Fruit fly (Drosophila melanogaster) whole organism, embryonic: ENCODE data around the gene Argl.
A peak's percentile ranks its signal among the peaks of the same experiment; 100 is the strongest.

Source experiments
- Abd-B ChIP-seq: fragments of 200-800 bp; sonication (Bioruptor generic); optimal IDR thresholded peaks from 2 replicates; lab custom pipeline; 2018; ENCODE audit warnings: missing biosample characterization, mild to moderate bottlenecking, missing genetic modification characterization, moderate library complexity
- Bdp1 ChIP-seq: fragments of 200-800 bp; sonication (Bioruptor generic); optimal IDR thresholded peaks from 3 replicates; lab custom pipeline; 2016; ENCODE audit warnings: missing biosample characterization, missing genetic modification characterization
- CG10147 ChIP-seq: fragments of 200-800 bp; sonication (Bioruptor generic); optimal IDR thresholded peaks from 2 replicates; lab custom pipeline; 2019; ENCODE audit warnings: missing biosample characterization, mild to moderate bottlenecking, missing genetic modification characterization, moderate library complexity
- CG10267 ChIP-seq: fragments of 200-800 bp; sonication (Bioruptor generic); optimal IDR thresholded peaks from 2 replicates; lab custom pipeline; 2018; ENCODE audit warnings: missing biosample characterization, mild to moderate bottlenecking, missing genetic modification characterization, moderate library complexity
- CG10543 ChIP-seq: fragments of 200-800 bp; sonication (Bioruptor generic); optimal IDR thresholded peaks from 3 replicates; lab custom pipeline; 2017; ENCODE audit warnings: missing biosample characterization, mild to moderate bottlenecking, missing genetic modification characterization, moderate library complexity
- CG17186 ChIP-seq: fragments of 200-800 bp; sonication (Bioruptor generic); optimal IDR thresholded peaks from 3 replicates; lab custom pipeline; 2017; ENCODE audit warnings: missing biosample characterization, missing genetic modification reagents, missing genetic modification characterization
- CG18011 ChIP-seq: fragments of 200-800 bp; sonication (Bioruptor generic); optimal IDR thresholded peaks from 2 replicates; lab custom pipeline; 2017; ENCODE audit warnings: missing biosample characterization, missing genetic modification characterization, mild to moderate bottlenecking, moderate library complexity, missing genotype
- CG2116 ChIP-seq: fragments of 200-800 bp; sonication (Bioruptor generic); optimal IDR thresholded peaks from 3 replicates; lab custom pipeline; 2018; ENCODE audit warnings: missing biosample characterization, mild to moderate bottlenecking, missing genetic modification characterization
- CG2678 ChIP-seq: fragments of 200-800 bp; sonication (Bioruptor generic); optimal IDR thresholded peaks from 3 replicates; lab custom pipeline; 2019; ENCODE audit warnings: missing biosample characterization, mild to moderate bottlenecking, missing genetic modification characterization, moderate library complexity
- CG4282 ChIP-seq: fragments of 200-800 bp; sonication (Bioruptor generic); optimal IDR thresholded peaks from 2 replicates; lab custom pipeline; 2016; ENCODE audit warnings: missing biosample characterization, missing genetic modification characterization
- CG4360 ChIP-seq: fragments of 200-800 bp; sonication (Bioruptor generic); IDR thresholded peaks from 2 replicates; pipeline ENCODE4 v1.3.6; 2022; ENCODE audit warnings: missing biosample characterization, missing genetic modification characterization
- CG7928 ChIP-seq: fragments of 200-800 bp; sonication (Bioruptor generic); optimal IDR thresholded peaks from 2 replicates; lab custom pipeline; 2017; ENCODE audit warnings: missing biosample characterization, mild to moderate bottlenecking, missing genetic modification characterization
- CG8388 ChIP-seq: fragments of 200-800 bp; sonication (Bioruptor generic); optimal IDR thresholded peaks from 2 replicates; lab custom pipeline; 2019; ENCODE audit warnings: missing biosample characterization, mild to moderate bottlenecking, missing genetic modification characterization, moderate library complexity
- CG8478 ChIP-seq: fragments of >200 bp; optimal IDR thresholded peaks from 2 replicates; lab custom pipeline; 2018
- CG9215 ChIP-seq: fragments of 200-800 bp; sonication (Bioruptor generic); IDR thresholded peaks from 2 replicates; pipeline ENCODE4 v1.3.6; 2022; ENCODE audit warnings: missing biosample characterization, missing genetic modification characterization
- CG9797 ChIP-seq: fragments of 200-800 bp; sonication (Bioruptor generic); optimal IDR thresholded peaks from 3 replicates; lab custom pipeline; 2018; ENCODE audit warnings: missing biosample characterization, mild to moderate bottlenecking, missing genetic modification characterization
- Dek ChIP-seq: fragments of 200-800 bp; sonication (Bioruptor generic); optimal IDR thresholded peaks from 3 replicates; lab custom pipeline; 2019; ENCODE audit warnings: missing biosample characterization, mild to moderate bottlenecking, missing genetic modification characterization, moderate library complexity
- Ets97D ChIP-seq: fragments of 200-800 bp; sonication (Bioruptor generic); optimal IDR thresholded peaks from 3 replicates; lab custom pipeline; 2016; ENCODE audit warnings: missing biosample characterization, missing genetic modification characterization
- Fer3 ChIP-seq: fragments of 200-800 bp; sonication (Bioruptor generic); optimal IDR thresholded peaks from 2 replicates; lab custom pipeline; 2018; ENCODE audit warnings: missing biosample characterization, mild to moderate bottlenecking, missing genetic modification characterization, moderate library complexity
- H15 ChIP-seq: fragments of 200-800 bp; sonication (Bioruptor generic); IDR thresholded peaks from 3 replicates; pipeline ENCODE4 v1.3.6; 2022; ENCODE audit warnings: missing biosample characterization, missing genetic modification characterization
- Hr39 ChIP-seq: fragments of >200 bp; optimal IDR thresholded peaks from 2 replicates; lab custom pipeline; 2017
- Jarid2 ChIP-seq: fragments of 200-800 bp; sonication (Bioruptor generic); optimal IDR thresholded peaks from 3 replicates; lab custom pipeline; 2017; ENCODE audit warnings: mild to moderate bottlenecking, missing biosample characterization, missing genetic modification reagents, missing genetic modification characterization
- Lpt ChIP-seq: fragments of >200 bp; optimal IDR thresholded peaks from 2 replicates; lab custom pipeline; 2018; ENCODE audit warnings: missing biosample characterization, missing genetic modification characterization
- Mes4 ChIP-seq: fragments of 200-800 bp; sonication (Bioruptor generic); optimal IDR thresholded peaks from 2 replicates; lab custom pipeline; 2016; ENCODE audit warnings: missing biosample characterization, missing genetic modification characterization
- Mrtf ChIP-seq: fragments of 200-800 bp; sonication (Bioruptor generic); IDR thresholded peaks from 3 replicates; pipeline ENCODE4 v1.3.6; 2022; ENCODE audit warnings: missing biosample characterization, missing genetic modification characterization
- Nf-YC ChIP-seq: fragments of 200-800 bp; optimal IDR thresholded peaks from 3 replicates; lab custom pipeline; 2019; ENCODE audit warnings: missing biosample characterization, mild to moderate bottlenecking, missing genetic modification characterization, moderate library complexity
- Pdp1 ChIP-seq, 2 experiments: fragments of 200-800 bp; sonication (Bioruptor generic); optimal IDR thresholded peaks; 3 replicates each; lab custom pipeline; 2016; ENCODE audit warnings: missing biosample characterization in 2 of 2, missing genetic modification characterization in 2 of 2, mild to moderate bottlenecking in 1 of 2, moderate library complexity in 1 of 2
- Side ChIP-seq: fragments of 200-800 bp; sonication (Bioruptor generic); optimal IDR thresholded peaks from 2 replicates; lab custom pipeline; 2016; ENCODE audit warnings: missing biosample characterization, missing genetic modification characterization
- Vsx1 ChIP-seq: fragments of 200-800 bp; sonication (Bioruptor generic); optimal IDR thresholded peaks from 2 replicates; lab custom pipeline; 2017; ENCODE audit warnings: missing biosample characterization, mild to moderate bottlenecking, missing genetic modification characterization, missing genetic modification reagents
- Xbp1 ChIP-seq: fragments of 200-800 bp; sonication (Bioruptor generic); optimal IDR thresholded peaks from 3 replicates; lab custom pipeline; 2016; ENCODE audit warnings: missing biosample characterization, mild to moderate bottlenecking, missing genetic modification characterization
- Xrp1 ChIP-seq: fragments of 200-800 bp; sonication (Bioruptor generic); IDR thresholded peaks from 2 replicates; pipeline ENCODE4 v1.3.6; 2022; ENCODE audit warnings: missing biosample characterization, missing genetic modification characterization
- bigmax ChIP-seq: fragments of 200-800 bp; sonication (Bioruptor generic); optimal IDR thresholded peaks from 2 replicates; lab custom pipeline; 2018; ENCODE audit warnings: missing biosample characterization, mild to moderate bottlenecking, missing genetic modification characterization
- cad ChIP-seq: fragments of >200 bp; optimal IDR thresholded peaks from 2 replicates; lab custom pipeline; 2017; ENCODE audit warnings: missing biosample characterization, missing genetic modification characterization
- cas ChIP-seq: fragments of 200-800 bp; sonication (Bioruptor generic); IDR thresholded peaks from 2 replicates; pipeline ENCODE4 v1.3.6; 2022; ENCODE audit warnings: missing biosample characterization, missing genetic modification characterization
- ci ChIP-seq: fragments of 200-800 bp; sonication (Bioruptor generic); IDR thresholded peaks from 3 replicates; pipeline ENCODE4 v1.3.6; 2022; ENCODE audit warnings: missing biosample characterization, missing genetic modification characterization
- da ChIP-seq: fragments of 200-800 bp; sonication (Bioruptor generic); optimal IDR thresholded peaks from 2 replicates; lab custom pipeline; 2016; ENCODE audit warnings: missing biosample characterization, missing genetic modification characterization
- ems ChIP-seq: fragments of 200-800 bp; sonication (Bioruptor generic); optimal IDR thresholded peaks from 3 replicates; lab custom pipeline; 2016; ENCODE audit warnings: missing biosample characterization, missing genetic modification characterization
- exex ChIP-seq: fragments of 200-800 bp; sonication (Bioruptor generic); optimal IDR thresholded peaks from 4 replicates; lab custom pipeline; 2018; ENCODE audit warnings: missing biosample characterization, mild to moderate bottlenecking, missing genetic modification characterization, moderate library complexity
- grau ChIP-seq: fragments of 200-800 bp; optimal IDR thresholded peaks from 3 replicates; lab custom pipeline; 2019; ENCODE audit warnings: missing biosample characterization, mild to moderate bottlenecking, missing genetic modification characterization, moderate library complexity
- her ChIP-seq: fragments of 200-800 bp; sonication (Bioruptor generic); optimal IDR thresholded peaks from 2 replicates; lab custom pipeline; 2016; ENCODE audit warnings: missing biosample characterization, missing genetic modification characterization
- luna ChIP-seq: fragments of 200-800 bp; sonication (Bioruptor generic); optimal IDR thresholded peaks from 2 replicates; lab custom pipeline; 2016; ENCODE audit warnings: missing biosample characterization, missing genetic modification characterization
- mirr ChIP-seq: fragments of 200-800 bp; sonication (Bioruptor generic); optimal IDR thresholded peaks from 3 replicates; lab custom pipeline; 2018; ENCODE audit warnings: missing biosample characterization, mild to moderate bottlenecking, missing genetic modification characterization
- nmo ChIP-seq: fragments of 200-800 bp; sonication (Bioruptor generic); optimal IDR thresholded peaks from 2 replicates; lab custom pipeline; 2018; ENCODE audit warnings: missing biosample characterization, mild to moderate bottlenecking, missing genetic modification characterization, moderate library complexity
- pan ChIP-seq, 4 experiments: fragments of >200 bp in 3 of 4; fragments of 200-800 bp in 1 of 4; sonication (Bioruptor generic) in 1 of 4; optimal IDR thresholded peaks in 3 of 4; IDR thresholded peaks in 1 of 4; 2 replicates each; pipeline versions ENCODE4 v1.3.6 to Lab custom; 2017 to 2022; ENCODE audit warnings: missing biosample characterization in 2 of 4, missing genetic modification characterization in 2 of 4, mixed read lengths in 1 of 4
- ro ChIP-seq: fragments of 200-800 bp; sonication (Bioruptor generic); IDR thresholded peaks from 2 replicates; pipeline ENCODE4 v1.3.6; 2022; ENCODE audit warnings: missing biosample characterization, missing genetic modification characterization
- sd ChIP-seq: fragments of 200-800 bp; sonication (Bioruptor generic); optimal IDR thresholded peaks from 3 replicates; lab custom pipeline; 2018; ENCODE audit warnings: missing biosample characterization, mild to moderate bottlenecking, missing genetic modification characterization, moderate library complexity
- slou ChIP-seq: fragments of 200-800 bp; sonication (Bioruptor generic); optimal IDR thresholded peaks from 3 replicates; lab custom pipeline; 2016; ENCODE audit warnings: missing biosample characterization, missing genetic modification characterization
- slp2 ChIP-seq: fragments of 200-800 bp; sonication (Bioruptor generic); optimal IDR thresholded peaks from 2 replicates; lab custom pipeline; 2016; ENCODE audit warnings: missing biosample characterization, missing genetic modification characterization
- sna ChIP-seq: fragments of 200-800 bp; sonication (Bioruptor generic); IDR thresholded peaks from 2 replicates; pipeline ENCODE4 v1.3.6; 2022; ENCODE audit warnings: missing biosample characterization, missing genetic modification characterization; ENCODE audit not compliant: partially characterized antibody
- sug ChIP-seq: fragments of 200-800 bp; optimal IDR thresholded peaks from 2 replicates; lab custom pipeline; 2019; ENCODE audit warnings: missing biosample characterization, mild to moderate bottlenecking, missing genetic modification characterization, moderate library complexity
- twi ChIP-seq: fragments of 200-800 bp; optimal IDR thresholded peaks from 2 replicates; lab custom pipeline; 2019; ENCODE audit warnings: missing biosample characterization, mild to moderate bottlenecking, missing genetic modification characterization, moderate library complexity

Gene Argl

DNA sequence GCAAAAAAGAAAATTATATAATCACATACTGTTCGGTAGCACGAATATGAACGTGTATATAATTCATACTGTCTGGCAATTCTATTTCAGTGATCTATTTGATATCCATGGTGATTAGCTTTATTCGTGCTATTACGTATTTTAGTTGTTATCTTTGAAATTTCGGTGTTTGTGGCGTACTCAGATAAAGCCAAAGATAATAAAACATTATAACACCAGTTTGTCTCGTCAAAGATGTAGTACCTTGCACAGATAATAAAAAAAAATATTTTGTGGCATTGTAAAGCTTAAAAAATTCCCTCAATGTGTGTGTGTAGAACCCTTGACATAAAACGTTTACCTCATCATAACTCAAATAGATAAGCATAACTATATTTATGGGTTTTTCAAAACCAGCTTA, 6.1 kb upstream of the Argl start (continued):
- no peak for TF ChIP-seq Side (GFP tag; lab: Kevin White, UChicago)
- peak; percentile 29 for TF ChIP-seq sd (tag; lab: Kevin White, UChicago)
- no peak for TF ChIP-seq CG17186 (GFP tag; lab: Kevin White, UChicago)
- TF ChIP-seq Nf-YC (tag; lab: Kevin White, UChicago): peak; percentile 25
- no peak for TF ChIP-seq da (GFP tag; lab: Kevin White, UChicago)
- no peak for TF ChIP-seq CG4282 (GFP tag; lab: Kevin White, UChicago)
- no peak for TF ChIP-seq ci (GFP tag; lab: Robert Waterston, UW)
- TF ChIP-seq CG2116 (GFP tag; lab: Kevin White, UChicago): no peak
- no peak for TF ChIP-seq Vsx1
- no peak for TF ChIP-seq CG10147
- no peak for TF ChIP-seq bigmax
- no peak for TF ChIP-seq twi (tag; lab: Kevin White, UChicago)
- no peak for TF ChIP-seq Mes4 (GFP tag; lab: Kevin White, UChicago)
- no peak for TF ChIP-seq Abd-B
- no peak for TF ChIP-seq slou
- no peak for TF ChIP-seq Dek (tag; lab: Kevin White, UChicago)
- TF ChIP-seq cad (GFP tag; lab: Kevin White, UChicago): no peak
- TF ChIP-seq Ets97D (GFP tag; lab: Kevin White, UChicago): no peak
- peak; percentile 38 for TF ChIP-seq CG10543 (GFP tag; lab: Kevin White, UChicago)
- no peak for TF ChIP-seq CG8478 (lab: Kevin White, UChicago)
- no peak for TF ChIP-seq Hr39 (lab: Kevin White, UChicago)
- TF ChIP-seq CG4360 (GFP tag; lab: Robert Waterston, UW): no peak
- TF ChIP-seq exex (tag; lab: Kevin White, UChicago): peak; percentile 50
- TF ChIP-seq sug (tag; lab: Kevin White, UChicago): peak; percentile 16
- TF ChIP-seq Xrp1: no peak
- TF ChIP-seq cas (GFP tag; lab: Robert Waterston, UW): no peak
- TF ChIP-seq her (GFP tag; lab: Kevin White, UChicago): no peak
- TF ChIP-seq Mrtf (GFP tag; lab: Robert Waterston, UW): no peak
- TF ChIP-seq Lpt: no peak
- no peak for TF ChIP-seq luna (GFP tag; lab: Kevin White, UChicago)

DNA sequence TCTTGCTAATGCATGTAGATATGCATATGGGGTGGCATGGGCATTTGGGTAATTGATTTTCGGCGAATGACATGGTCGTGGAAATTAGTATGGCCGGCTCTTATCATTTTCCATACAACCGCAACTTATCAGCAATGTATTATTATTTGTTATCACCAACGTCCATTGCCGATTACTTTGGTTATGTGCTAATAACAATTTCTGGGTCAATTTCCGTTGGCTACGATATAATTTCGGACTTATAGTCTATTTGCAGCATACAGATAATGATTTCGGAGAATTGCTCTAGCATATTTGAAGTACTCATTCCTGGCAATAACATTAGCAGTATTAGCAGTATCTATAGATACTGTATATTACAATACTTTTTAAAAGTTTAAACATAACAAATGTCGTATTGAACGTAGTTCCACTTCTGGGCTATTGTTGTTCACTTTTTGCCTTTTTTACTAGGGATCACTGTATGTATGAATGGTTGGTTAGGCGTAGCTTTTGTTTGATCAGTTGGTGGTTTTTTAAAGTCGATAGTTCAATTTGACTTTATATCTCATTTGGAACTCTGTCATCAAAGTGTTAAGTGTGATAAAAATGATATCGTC, 4.9 kb upstream of the Argl start, which contains the start of gene CG46397:
CG46397 (plus strand) TSS at position 549 of the 599 bp plus-strand sequence.
- TF ChIP-seq sna (GFP tag; lab: Robert Waterston, UW) (no peak), Fer3 (no peak), Pdp1 (GFP tag; optimal IDR thresholded peaks at IDR 0.05; lab: Kevin White, UChicago) (peak in 1 of 2 experiments; percentile 8), CG2678 (tag; lab: Kevin White, UChicago) (no peak), mirr (GFP tag; lab: Kevin White, UChicago) (peak; percentile 83), Ets97D (GFP tag; lab: Kevin White, UChicago) (no peak), sd (tag; lab: Kevin White, UChicago) (peak; percentile 21), pan (optimal IDR thresholded peaks at IDR 0.05; lab: Kevin White, UChicago) (no peak), pan (GFP tag; optimal IDR thresholded peaks at IDR 0.05 in 1 of 2, IDR thresholded peaks at IDR 0.05 in 1 of 2) (no peak), Bdp1 (GFP tag; lab: Kevin White, UChicago) (no peak), ro (GFP tag; lab: Robert Waterston, UW) (no peak), slp2 (GFP tag; lab: Kevin White, UChicago) (no peak), CG7928 (GFP tag; lab: Kevin White, UChicago) (no peak), CG9215 (no peak), Jarid2 (GFP tag; lab: Kevin White, UChicago) (no peak), Xbp1 (GFP tag; lab: Kevin White, UChicago) (no peak), CG18011 (GFP tag; lab: Kevin White, UChicago) (no peak), H15 (no peak), nmo (GFP tag; lab: Kevin White, UChicago) (no peak), CG8388 (no peak), grau (tag; lab: Kevin White, UChicago) (peak; percentile 63), ems (no peak), CG10267 (tag; lab: Kevin White, UChicago) (no peak), CG9797 (GFP tag; lab: Kevin White, UChicago) (no peak)
